Fruit fly (Drosophila melanogaster) whole organism, wandering third instar larva: ENCODE measurements around the gene CG12084.

Experiments used
- Abd-B ChIP-seq: fragments of >200 bp; optimal IDR thresholded peaks from 2 replicates; lab custom pipeline; 2017; ENCODE audit warnings: missing biosample characterization, missing genetic modification characterization
- Dfd ChIP-seq: fragments of >200 bp; optimal IDR thresholded peaks from 2 replicates; lab custom pipeline; 2017; ENCODE audit warnings: missing biosample characterization, missing genetic modification characterization
- GATAd ChIP-seq: sonication (Bioruptor generic); optimal IDR thresholded peaks from 2 replicates; lab custom pipeline; 2016; ENCODE audit warnings: missing biosample characterization, missing genetic modification characterization
- HLH106 ChIP-seq: fragments of 200-800 bp; optimal IDR thresholded peaks from 3 replicates; lab custom pipeline; 2019; ENCODE audit warnings: missing biosample characterization, mild to moderate bottlenecking, missing genetic modification characterization, moderate library complexity
- Hnf4 ChIP-seq: fragments of 200-800 bp; sonication (Bioruptor generic); optimal IDR thresholded peaks from 2 replicates; lab custom pipeline; 2016; ENCODE audit warnings: missing biosample characterization, mild to moderate bottlenecking, missing genetic modification characterization
- Hr78 ChIP-seq: fragments of >200 bp; optimal IDR thresholded peaks from 2 replicates; lab custom pipeline; 2017; ENCODE audit warnings: missing biosample characterization, missing genetic modification characterization
- N ChIP-seq: fragments of >200 bp; optimal IDR thresholded peaks from 2 replicates; lab custom pipeline; 2018; ENCODE audit warnings: missing biosample characterization, missing external identifiers, missing genetic modification characterization
- OdsH ChIP-seq: fragments of 200-800 bp; sonication (Bioruptor generic); optimal IDR thresholded peaks from 2 replicates; lab custom pipeline; 2016; ENCODE audit warnings: missing biosample characterization, mild to moderate bottlenecking, missing genetic modification characterization
- Vsx2 ChIP-seq: fragments of 200-300, 225-300 bp; sonication (Bioruptor generic); optimal IDR thresholded peaks from 2 replicates; lab custom pipeline; 2018; ENCODE audit warnings: missing biosample characterization, missing genetic modification characterization; ENCODE audit not compliant: partially characterized antibody
- br ChIP-seq: fragments of 200-800 bp; sonication (Bioruptor generic); optimal IDR thresholded peaks from 2 replicates; lab custom pipeline; 2016; ENCODE audit warnings: missing biosample characterization, missing genetic modification characterization
- dl ChIP-seq, 2 experiments: fragments of 175-275, 200-275 bp in 1 of 2; fragments of 200-275 bp in 1 of 2; sonication (Bioruptor generic); optimal IDR thresholded peaks; lab custom pipeline; 2018; ENCODE audit warnings: mild to moderate bottlenecking in 2 of 2, missing biosample characterization in 2 of 2, missing genetic modification characterization in 2 of 2, moderate library complexity in 2 of 2; ENCODE audit not compliant: partially characterized antibody in 2 of 2, insufficient read depth in 1 of 2
- dmrt93B ChIP-seq: fragments of 200-800 bp; sonication (Bioruptor generic); optimal IDR thresholded peaks from 2 replicates; lab custom pipeline; 2018; ENCODE audit warnings: missing biosample characterization, mild to moderate bottlenecking, missing genetic modification characterization
- dsf ChIP-seq: sonication (Bioruptor generic); optimal IDR thresholded peaks from 2 replicates; lab custom pipeline; 2016; ENCODE audit warnings: missing biosample characterization, missing genetic modification characterization, borderline replicate concordance
- ey ChIP-seq: fragments of 200-800 bp; sonication (Bioruptor generic); optimal IDR thresholded peaks from 2 replicates; lab custom pipeline; 2016; ENCODE audit warnings: missing biosample characterization, missing genetic modification characterization
- foxo ChIP-seq, 2 experiments: fragments of 200-800 bp; sonication (Bioruptor generic); optimal IDR thresholded peaks; 2 replicates in 1 of 2; 3 replicates in 1 of 2; lab custom pipeline; 2016 to 2017; ENCODE audit warnings: missing biosample characterization in 2 of 2, missing genetic modification characterization in 2 of 2
- fru ChIP-seq: fragments of 200-800 bp; sonication (Bioruptor generic); optimal IDR thresholded peaks from 3 replicates; lab custom pipeline; 2016; ENCODE audit warnings: missing biosample characterization, mild to moderate bottlenecking, missing genetic modification characterization
- h ChIP-seq: fragments of 200-800 bp; sonication (Bioruptor generic); optimal IDR thresholded peaks from 3 replicates; lab custom pipeline; 2016; ENCODE audit warnings: missing biosample characterization, mild to moderate bottlenecking, missing genetic modification characterization
- jim ChIP-seq: fragments of 175-275, 200-325 bp; sonication (Bioruptor generic); optimal IDR thresholded peaks from 2 replicates; lab custom pipeline; 2016; ENCODE audit warnings: missing biosample characterization, mild to moderate bottlenecking, missing genetic modification characterization
- lola ChIP-seq: fragments of >200 bp; optimal IDR thresholded peaks from 2 replicates; lab custom pipeline; 2017; ENCODE audit warnings: missing biosample characterization, missing genetic modification characterization
- pan ChIP-seq: fragments of >200 bp; optimal IDR thresholded peaks from 2 replicates; lab custom pipeline; 2017
- psq ChIP-seq: fragments of 200-800 bp; sonication (Bioruptor generic); optimal IDR thresholded peaks from 3 replicates; lab custom pipeline; 2017; ENCODE audit warnings: missing biosample characterization, mild to moderate bottlenecking, missing genetic modification characterization, moderate library complexity
- rgr ChIP-seq: fragments of 200-800 bp; sonication (Bioruptor generic); optimal IDR thresholded peaks from 3 replicates; lab custom pipeline; 2016; ENCODE audit warnings: missing biosample characterization, mild to moderate bottlenecking, missing genetic modification characterization
- sage ChIP-seq: fragments of 200-800 bp; sonication (Bioruptor generic); optimal IDR thresholded peaks from 2 replicates; lab custom pipeline; 2016; ENCODE audit warnings: missing biosample characterization, mild to moderate bottlenecking, missing genetic modification characterization
- sv ChIP-seq: fragments of 200-800 bp; sonication (Bioruptor generic); optimal IDR thresholded peaks from 3 replicates; lab custom pipeline; 2016; ENCODE audit warnings: missing biosample characterization, missing genetic modification characterization
- usp ChIP-seq: fragments of >200 bp; optimal IDR thresholded peaks from 2 replicates; lab custom pipeline; 2017; ENCODE audit warnings: missing biosample characterization, missing genetic modification characterization
- woc ChIP-seq: sonication (Bioruptor generic); optimal IDR thresholded peaks from 2 replicates; lab custom pipeline; 2016; ENCODE audit warnings: missing biosample characterization, mild to moderate bottlenecking, missing genetic modification characterization

Gene CG12084

DNA sequence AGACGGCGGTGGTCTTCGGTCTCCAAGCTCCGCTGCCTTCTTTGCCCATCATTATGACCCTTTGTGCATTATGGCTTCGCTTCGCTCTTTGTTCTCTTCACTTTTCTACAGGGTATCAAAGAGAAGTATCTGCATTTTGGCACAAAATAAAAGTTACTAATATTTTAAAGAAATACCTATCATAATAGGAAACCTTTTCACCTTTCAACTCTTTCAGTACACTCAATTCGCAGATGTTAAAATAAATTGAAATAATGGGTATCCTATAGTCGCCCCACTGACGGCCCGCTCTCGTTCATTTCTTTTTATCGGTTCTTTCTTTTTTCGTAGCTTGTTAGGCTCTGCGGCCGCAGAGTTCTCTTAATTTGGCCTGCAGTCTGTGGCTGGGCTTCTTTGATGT lies 53.5 kb downstream of the CG12084 start (continued):
- TF ChIP-seq sv (GFP tag; lab: Kevin White, UChicago): peak; percentile 76
- TF ChIP-seq dsf: peak; percentile 82
- peak; percentile 81 to 97 for TF ChIP-seq foxo (GFP tag; optimal IDR thresholded peaks at IDR 0.05; lab: Kevin White, UChicago)
- TF ChIP-seq, all 38 proteins: peak for 27

DNA sequence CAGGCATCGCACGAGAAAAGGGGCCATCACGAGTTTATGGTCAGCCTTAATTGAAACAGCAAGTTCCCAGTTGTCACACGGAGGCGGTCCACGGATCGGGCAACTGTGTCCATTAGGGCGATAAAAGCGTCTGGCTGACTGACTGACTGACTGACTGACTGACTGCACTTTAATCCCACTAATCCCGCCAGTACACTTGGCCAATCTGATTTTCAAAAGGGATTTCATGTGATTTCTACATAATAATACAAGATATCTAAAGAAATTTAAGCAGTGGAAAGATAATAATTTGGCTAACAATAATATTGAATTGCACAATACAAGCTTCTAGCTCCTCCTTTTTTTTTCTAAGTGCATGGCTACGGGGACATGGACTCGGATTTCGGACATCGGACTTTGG lies 54.1 kb downstream of the CG12084 start:
- TF ChIP-seq br: no peak
- peak in 1 of 2 experiments; percentile 26 for TF ChIP-seq foxo (GFP tag; optimal IDR thresholded peaks at IDR 0.05; lab: Kevin White, UChicago)
- TF ChIP-seq psq: no peak
- TF ChIP-seq Vsx2: no peak
- no peak for TF ChIP-seq N (GFP tag; lab: Kevin White, UChicago)
- peak; percentile 43 for TF ChIP-seq HLH106 (tag; lab: Kevin White, UChicago)
- no peak for TF ChIP-seq Dfd (GFP tag; lab: Kevin White, UChicago)
- peak; percentile 37 for TF ChIP-seq h (GFP tag; lab: Kevin White, UChicago)
- TF ChIP-seq GATAd (GFP tag; lab: Kevin White, UChicago): no peak
- TF ChIP-seq fru (GFP tag; lab: Kevin White, UChicago): no peak
- peak; percentile 37 for TF ChIP-seq Hnf4 (GFP tag; lab: Kevin White, UChicago)
- TF ChIP-seq pan (lab: Kevin White, UChicago): no peak

DNA sequence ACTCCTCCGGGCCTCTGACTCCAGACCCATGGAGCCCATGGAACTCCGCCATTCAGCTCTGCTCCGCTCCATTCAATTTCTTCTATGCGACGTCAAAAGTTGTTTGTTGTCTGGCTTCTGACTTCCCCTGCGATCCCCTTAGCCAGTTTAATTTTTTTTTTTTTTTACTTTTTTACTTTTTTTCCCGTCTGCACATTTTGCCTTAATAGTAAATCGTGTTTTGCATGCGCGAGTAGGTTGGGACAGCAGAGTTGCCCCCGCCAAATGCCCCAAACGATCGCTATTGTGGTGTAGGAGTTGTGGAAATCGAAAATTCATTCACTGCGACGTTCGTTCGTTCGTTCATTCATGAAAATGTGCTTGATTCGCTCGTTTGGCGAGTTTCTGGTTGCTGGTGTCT lies 55.4 kb downstream of the CG12084 start:
- TF ChIP-seq dmrt93B (GFP tag; lab: Kevin White, UChicago) (no peak), dl (GFP tag; optimal IDR thresholded peaks at IDR 0.05; lab: Kevin White, UChicago; ENCODE audit: insufficient read depth in 1 of 2, partially characterized antibody in 2 of 2) (no peak), sage (GFP tag; lab: Kevin White, UChicago) (no peak), OdsH (GFP tag; lab: Kevin White, UChicago) (no peak), foxo (GFP tag; optimal IDR thresholded peaks at IDR 0.05; lab: Kevin White, UChicago) (no peak), pan (lab: Kevin White, UChicago) (no peak), lola (GFP tag; lab: Kevin White, UChicago) (no peak), Hnf4 (GFP tag; lab: Kevin White, UChicago) (no peak), Vsx2 (no peak), jim (GFP tag; lab: Kevin White, UChicago) (no peak), Dfd (GFP tag; lab: Kevin White, UChicago) (no peak), Abd-B (GFP tag; lab: Kevin White, UChicago) (no peak), usp (GFP tag; lab: Kevin White, UChicago) (no peak), dsf (no peak), rgr (GFP tag; lab: Kevin White, UChicago) (no peak), sv (GFP tag; lab: Kevin White, UChicago) (no peak), woc (GFP tag; lab: Kevin White, UChicago) (no peak), N (GFP tag; lab: Kevin White, UChicago) (no peak), ey (GFP tag; lab: Kevin White, UChicago) (no peak), Hr78 (GFP tag; lab: Kevin White, UChicago) (no peak)
